Worm (Caenorhabditis elegans) whole organism, L3 larva: Measurements from ENCODE around the gene mip-1.

Experiments
- R02D3.7 ChIP-seq: fragments of 150-350 bp; optimal IDR thresholded peaks from 2 replicates; lab custom pipeline; 2014; ENCODE audit warnings: missing biosample characterization, missing genetic modification characterization
- ZK546.5 ChIP-seq: sonication (generic microtip); optimal IDR thresholded peaks from 2 replicates; lab custom pipeline; 2017; ENCODE audit warnings: missing biosample characterization, missing genetic modification characterization
- aly-2 ChIP-seq: fragments of 150-350 bp; optimal IDR thresholded peaks from 2 replicates; lab custom pipeline; 2014; ENCODE audit warnings: missing biosample characterization, missing genetic modification characterization
- ama-1 ChIP-seq: fragments of 150-350 bp; optimal IDR thresholded peaks from 2 replicates; lab custom pipeline; 2018
- ceh-16 ChIP-seq: sonication (generic microtip); optimal IDR thresholded peaks from 2 replicates; lab custom pipeline; 2017; ENCODE audit warnings: missing biosample characterization, missing genetic modification characterization
- ceh-28 ChIP-seq: fragments of 150-350 bp; optimal IDR thresholded peaks from 2 replicates; lab custom pipeline; 2014; ENCODE audit warnings: missing biosample characterization, missing genetic modification reagents, missing genetic modification characterization
- ceh-82 ChIP-seq: fragments of 150-350 bp; optimal IDR thresholded peaks from 2 replicates; lab custom pipeline; 2014; ENCODE audit warnings: missing biosample characterization, missing genetic modification characterization
- ceh-9 ChIP-seq: sonication (generic microtip); optimal IDR thresholded peaks from 2 replicates; lab custom pipeline; 2018; ENCODE audit warnings: missing biosample characterization, missing genetic modification characterization
- daf-12 ChIP-seq: fragments of 150-350 bp; optimal IDR thresholded peaks from 2 replicates; lab custom pipeline; 2014; ENCODE audit warnings: missing biosample characterization, missing genetic modification reagents, missing genetic modification characterization
- egl-27 ChIP-seq: sonication (generic microtip); optimal IDR thresholded peaks from 4 replicates; lab custom pipeline; 2017; ENCODE audit warnings: missing biosample characterization, missing genetic modification reagents, missing genetic modification characterization
- egl-5 ChIP-seq: fragments of 150-350 bp; optimal IDR thresholded peaks from 2 replicates; lab custom pipeline; 2017; ENCODE audit warnings: missing biosample characterization, missing genetic modification reagents, missing genetic modification characterization, inconsistent platforms
- elt-1 ChIP-seq: fragments of 150-350 bp; optimal IDR thresholded peaks from 2 replicates; lab custom pipeline; 2014; ENCODE audit warnings: missing biosample characterization, missing genetic modification characterization
- elt-2 ChIP-seq: sonication (generic microtip); optimal IDR thresholded peaks from 2 replicates; lab custom pipeline; 2016; ENCODE audit warnings: missing genetic modification reagents, mild to moderate bottlenecking, missing genetic modification characterization, missing compliant biosample characterization
- elt-3 ChIP-seq, 3 experiments: fragments of 150-350 bp in 1 of 3; sonication (generic microtip) in 2 of 3; optimal IDR thresholded peaks; 2 replicates in 2 of 3; 4 replicates in 1 of 3; lab custom pipeline; 2014 to 2017; ENCODE audit warnings: missing biosample characterization in 3 of 3, missing genetic modification characterization in 3 of 3
- eor-1 ChIP-seq, 2 experiments: fragments of 150-350 bp; optimal IDR thresholded peaks; 2 replicates each; lab custom pipeline; 2014 to 2018; ENCODE audit warnings: missing biosample characterization in 2 of 2, missing genetic modification characterization in 2 of 2
- fkh-10 ChIP-seq: sonication (generic microtip); optimal IDR thresholded peaks from 2 replicates; lab custom pipeline; 2017; ENCODE audit warnings: missing biosample characterization, missing genetic modification reagents, missing genetic modification characterization
- fkh-2 ChIP-seq: fragments of 150-350 bp; optimal IDR thresholded peaks from 2 replicates; lab custom pipeline; 2014; ENCODE audit warnings: missing biosample characterization, missing genetic modification reagents, missing genetic modification characterization
- fos-1 ChIP-seq: fragments of 150-350 bp; optimal IDR thresholded peaks from 2 replicates; lab custom pipeline; 2014; ENCODE audit warnings: missing biosample characterization, missing genetic modification characterization
- hmg-11 ChIP-seq: sonication (generic microtip); optimal IDR thresholded peaks from 2 replicates; lab custom pipeline; 2016; ENCODE audit warnings: missing genetic modification characterization, missing compliant biosample characterization
- jun-1 ChIP-seq: fragments of 150-350 bp; optimal IDR thresholded peaks from 2 replicates; lab custom pipeline; 2014; ENCODE audit warnings: missing biosample characterization, missing genetic modification reagents, missing genetic modification characterization
- lin-15B ChIP-seq: fragments of 150-350 bp; optimal IDR thresholded peaks from 2 replicates; lab custom pipeline; 2014; ENCODE audit warnings: missing biosample characterization, missing genetic modification characterization
- lin-39 ChIP-seq: fragments of 150-350 bp; optimal IDR thresholded peaks from 2 replicates; lab custom pipeline; 2018; ENCODE audit warnings: missing biosample characterization, missing genetic modification reagents, missing genetic modification characterization
- lsy-12 ChIP-seq: sonication (generic microtip); optimal IDR thresholded peaks from 2 replicates; lab custom pipeline; 2016; ENCODE audit warnings: mild to moderate bottlenecking, missing genetic modification characterization, missing compliant biosample characterization
- mdl-1 ChIP-seq: fragments of 150-350 bp; optimal IDR thresholded peaks from 2 replicates; lab custom pipeline; 2014; ENCODE audit warnings: missing biosample characterization, missing genetic modification characterization
- mml-1 ChIP-seq: fragments of 150-350 bp; sonication (generic microtip); optimal IDR thresholded peaks from 3 replicates; lab custom pipeline; 2014; ENCODE audit warnings: missing biosample characterization, missing genetic modification characterization
- nfya-1 ChIP-seq: sonication (generic microtip); optimal IDR thresholded peaks from 2 replicates; lab custom pipeline; 2017; ENCODE audit warnings: missing genetic modification characterization, mild to moderate bottlenecking, missing compliant biosample characterization, antibody characterized with exemption, moderate library complexity; ENCODE audit not compliant: insufficient read depth
- nhr-11 ChIP-seq: fragments of 150-350 bp; optimal IDR thresholded peaks from 2 replicates; lab custom pipeline; 2014; ENCODE audit warnings: missing biosample characterization, missing genetic modification characterization
- nhr-12 ChIP-seq: fragments of 150-350 bp; optimal IDR thresholded peaks from 2 replicates; lab custom pipeline; 2014; ENCODE audit warnings: missing biosample characterization, missing genetic modification characterization
- nhr-23 ChIP-seq: fragments of 150-350 bp; optimal IDR thresholded peaks from 2 replicates; lab custom pipeline; 2014; ENCODE audit warnings: missing biosample characterization, missing genetic modification reagents, missing genetic modification characterization
- nhr-237 ChIP-seq: fragments of 150-350 bp; optimal IDR thresholded peaks from 2 replicates; lab custom pipeline; 2014; ENCODE audit warnings: missing biosample characterization, missing genetic modification characterization
- nhr-25 ChIP-seq: sonication (generic microtip); optimal IDR thresholded peaks from 2 replicates; lab custom pipeline; 2017; ENCODE audit warnings: missing biosample characterization, missing genetic modification characterization
- nhr-28 ChIP-seq: fragments of 150-350 bp; optimal IDR thresholded peaks from 2 replicates; lab custom pipeline; 2014; ENCODE audit warnings: missing biosample characterization, missing genetic modification characterization
- nhr-43 ChIP-seq: sonication (generic microtip); optimal IDR thresholded peaks from 2 replicates; lab custom pipeline; 2016; ENCODE audit warnings: mild to moderate bottlenecking, missing genetic modification characterization, missing compliant biosample characterization; ENCODE audit not compliant: poor library complexity, severe bottlenecking
- nhr-67 ChIP-seq: fragments of 150-350 bp; optimal IDR thresholded peaks from 2 replicates; lab custom pipeline; 2014; ENCODE audit warnings: missing biosample characterization, missing genetic modification characterization
- nhr-76 ChIP-seq: fragments of 150-350 bp; sonication (generic microtip); optimal IDR thresholded peaks from 5 replicates; lab custom pipeline; 2014; ENCODE audit warnings: missing biosample characterization, missing genetic modification characterization
- nhr-77 ChIP-seq: fragments of 150-350 bp; optimal IDR thresholded peaks from 2 replicates; lab custom pipeline; 2014; ENCODE audit warnings: missing biosample characterization, missing genetic modification characterization
- pha-4 ChIP-seq: fragments of 150-350 bp; optimal IDR thresholded peaks from 2 replicates; lab custom pipeline; 2014; ENCODE audit warnings: missing biosample characterization, missing genetic modification reagents, missing genetic modification characterization
- pqm-1 ChIP-seq: fragments of 150-350 bp; optimal IDR thresholded peaks from 2 replicates; lab custom pipeline; 2017; ENCODE audit warnings: missing biosample characterization, missing genetic modification characterization, inconsistent platforms
- sea-2 ChIP-seq: fragments of 150-350 bp; sonication (generic microtip); optimal IDR thresholded peaks from 4 replicates; lab custom pipeline; 2014; ENCODE audit warnings: missing biosample characterization, missing genetic modification reagents, missing genetic modification characterization
- skn-1 ChIP-seq: fragments of 150-350 bp; optimal IDR thresholded peaks from 2 replicates; lab custom pipeline; 2014; ENCODE audit warnings: missing biosample characterization, missing genetic modification characterization
- snpc-4 ChIP-seq: fragments of 150-350 bp; optimal IDR thresholded peaks from 2 replicates; lab custom pipeline; 2014; ENCODE audit warnings: missing biosample characterization, missing genetic modification characterization
- tbx-2 ChIP-seq: sonication (generic microtip); optimal IDR thresholded peaks from 2 replicates; lab custom pipeline; 2016; ENCODE audit warnings: mild to moderate bottlenecking, missing genetic modification characterization, missing compliant biosample characterization
- unc-39 ChIP-seq: sonication (generic microtip); optimal IDR thresholded peaks from 4 replicates; lab custom pipeline; 2017; ENCODE audit warnings: missing biosample characterization, missing genetic modification characterization
- unc-62 ChIP-seq: fragments of 150-350 bp; sonication (generic microtip); optimal IDR thresholded peaks from 4 replicates; lab custom pipeline; 2014; ENCODE audit warnings: missing biosample characterization, missing genetic modification reagents, missing genetic modification characterization
- zag-1 ChIP-seq: fragments of 150-350 bp; optimal IDR thresholded peaks from 2 replicates; lab custom pipeline; 2014; ENCODE audit warnings: missing biosample characterization, missing genetic modification characterization
- ztf-11 ChIP-seq: fragments of 150-350 bp; optimal IDR thresholded peaks from 2 replicates; lab custom pipeline; 2014; ENCODE audit warnings: missing biosample characterization, missing genetic modification characterization
- ztf-4 ChIP-seq: fragments of 150-350 bp; optimal IDR thresholded peaks from 2 replicates; lab custom pipeline; 2014; ENCODE audit warnings: missing biosample characterization, missing genetic modification characterization

Gene mip-1

DNA sequence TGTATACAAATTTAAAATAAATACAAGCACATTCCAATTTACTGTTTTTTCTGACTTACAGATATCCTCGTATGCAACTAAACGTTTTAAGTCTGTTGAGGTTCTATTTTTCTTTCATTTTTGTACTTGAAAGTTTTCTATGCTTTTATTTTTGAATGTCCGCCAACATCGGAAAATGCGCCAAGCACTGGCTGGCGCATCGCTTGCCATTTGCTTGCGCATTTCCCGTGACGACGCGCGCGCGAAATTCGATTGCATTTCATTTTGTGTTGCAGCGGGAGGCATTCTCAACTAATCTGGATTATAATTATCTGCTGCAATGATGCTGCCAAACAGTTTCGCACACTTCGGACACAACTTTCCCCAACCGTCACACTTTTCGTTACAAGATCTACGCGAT lies 35.9 kb upstream of the mip-1 start, which contains the start of gene fbxl-2:
fbxl-2 (plus strand) TSS at position 278 of the 400 bp plus-strand sequence.
- TF ChIP-seq ceh-28 (tag; lab: Kevin White, UChicago) (peak; percentile 88), tbx-2 (peak; percentile 91), ztf-11 (tag; lab: Kevin White, UChicago) (no peak), daf-12 (tag; lab: Kevin White, UChicago) (no peak), ceh-82 (tag; lab: Kevin White, UChicago) (peak; percentile 65), nhr-43 (tag; lab: Kevin White, UChicago) (peak; percentile 96), fkh-2 (tag; lab: Kevin White, UChicago) (no peak), zag-1 (tag; lab: Kevin White, UChicago) (no peak), nhr-23 (tag; lab: Kevin White, UChicago) (peak; percentile 96), ama-1 (lab: Kevin White, UChicago) (peak; percentile 68), nhr-25 (peak; percentile 99), nhr-67 (no peak), ztf-4 (tag; lab: Kevin White, UChicago) (peak; percentile 81), snpc-4 (peak; percentile 91), fos-1 (tag; lab: Kevin White, UChicago) (peak; percentile 67), eor-1 (tag; optimal IDR thresholded peaks at IDR 0.05; lab: Kevin White, UChicago) (no peak), skn-1 (peak; percentile 60), fkh-10 (GFP tag; lab: Kevin White, UChicago) (peak; percentile 47), pqm-1 (tag; lab: Kevin White, UChicago) (peak; percentile 47), nhr-76 (tag; lab: Kevin White, UChicago) (peak; percentile 13), hmg-11 (tag; lab: Kevin White, UChicago) (peak; percentile 83), R02D3.7 (peak; percentile 97), unc-39 (no peak), egl-27 (tag; lab: Kevin White, UChicago) (no peak), nhr-28 (tag; lab: Kevin White, UChicago) (no peak), nhr-77 (tag; lab: Kevin White, UChicago) (peak; percentile 84), jun-1 (peak; percentile 89), sea-2 (GFP tag; lab: Kevin White, UChicago) (no peak), lsy-12 (peak; percentile 94), elt-1 (tag; lab: Kevin White, UChicago) (peak; percentile 65), mdl-1 (tag; lab: Kevin White, UChicago) (no peak), elt-3 (tag; optimal IDR thresholded peaks at IDR 0.05; lab: Kevin White, UChicago) (peak in 2 of 3 experiments; percentile 60 to 70), ceh-9 (tag; lab: Kevin White, UChicago) (no peak), ceh-16 (tag; lab: Kevin White, UChicago) (no peak), egl-5 (tag; lab: Kevin White, UChicago) (peak; percentile 96), unc-62 (GFP tag; lab: Kevin White, UChicago) (peak; percentile 5), nhr-12 (tag; lab: Kevin White, UChicago) (no peak), lin-39 (peak; percentile 99), mml-1 (tag; lab: Kevin White, UChicago) (no peak), nhr-237 (tag; lab: Kevin White, UChicago) (no peak), ZK546.5 (tag; lab: Kevin White, UChicago) (peak; percentile 10), lin-15B (peak; percentile 98), nhr-11 (tag; lab: Kevin White, UChicago) (peak; percentile 71), nfya-1 (tag; lab: Kevin White, UChicago) (peak; percentile 97), pha-4 (tag; lab: Kevin White, UChicago) (peak; percentile 98), aly-2 (tag; lab: Kevin White, UChicago) (no peak), elt-2 (tag; lab: Kevin White, UChicago) (peak; percentile 76)
